Worm (Caenorhabditis elegans): Measurements from ENCODE around the gene nuo-4.

The nuo-4 gene

ce11 chrIII:7165816-7166229, 7.2 kb upstream of the nuo-4 start:
- TF ChIP-seq hlh-12 (tag; optimal IDR thresholded peaks at IDR 0.05) (no peak), pha-4 (tag; optimal IDR thresholded peaks at IDR 0.05) (peak; percentile 73), snpc-1.1 (tag; optimal IDR thresholded peaks at IDR 0.05; ENCODE audit: insufficient read depth) (no peak), Y53G8AR.9 (GFP tag; conservative IDR thresholded peaks at IDR 0.05) (no peak), madf-8 (GFP tag; conservative IDR thresholded peaks at IDR 0.05) (no peak), mxl-1 (tag; optimal IDR thresholded peaks at IDR 0.05) (no peak), tlf-1 (GFP tag; optimal IDR thresholded peaks at IDR 0.05) (no peak), attf-5 (GFP tag; optimal IDR thresholded peaks at IDR 0.05) (peak; percentile 92), sdz-38 (tag; optimal IDR thresholded peaks at IDR 0.05) (no peak), F57A8.1 (GFP tag; optimal IDR thresholded peaks at IDR 0.05) (no peak), ztf-18 (tag; optimal IDR thresholded peaks at IDR 0.05) (peak; percentile 54), efl-1 (GFP tag; optimal IDR thresholded peaks at IDR 0.05) (peak; percentile 1), B0261.1 (tag; optimal IDR thresholded peaks at IDR 0.05) (no peak), him-1 (tag; optimal IDR thresholded peaks at IDR 0.05) (no peak), hmg-20 (GFP tag; IDR thresholded peaks at IDR 0.05) (no peak), lsy-27 (tag; optimal IDR thresholded peaks at IDR 0.05; ENCODE audit: borderline replicate concordance, insufficient read depth) (no peak), ztf-22 (GFP tag; optimal IDR thresholded peaks at IDR 0.05) (peak; percentile 28), lin-35 (GFP tag; optimal IDR thresholded peaks at IDR 0.05) (peak in 1 of 3 experiments; percentile 54), let-526 (GFP tag; IDR thresholded peaks at IDR 0.05) (no peak), F57C9.4 (tag; optimal IDR thresholded peaks at IDR 0.05) (no peak), Y53F4B.3 (GFP tag; IDR thresholded peaks at IDR 0.05) (no peak), ets-4 (GFP tag; optimal IDR thresholded peaks at IDR 0.05) (peak; percentile 87), rpc-1 (optimal IDR thresholded peaks at IDR 0.05) (no peak), rpc-1 (tag; optimal IDR thresholded peaks at IDR 0.05) (no peak), hrde-1 (tag; optimal IDR thresholded peaks at IDR 0.05; ENCODE audit: borderline replicate concordance) (no peak), egl-44 (GFP tag; IDR thresholded peaks at IDR 0.05) (no peak), bed-1 (GFP tag; IDR thresholded peaks at IDR 0.05) (no peak), sea-2 (GFP tag; IDR thresholded peaks at IDR 0.05) (no peak), atf-7 (tag; optimal IDR thresholded peaks at IDR 0.05) (peak; percentile 42), nfya-1 (tag; optimal IDR thresholded peaks at IDR 0.05; ENCODE audit: borderline replicate concordance, insufficient read depth) (no peak), K12H6.12 (tag; optimal IDR thresholded peaks at IDR 0.05) (peak; percentile 27), hsf-1 (GFP tag; IDR thresholded peaks at IDR 0.05) (no peak), Y56A3A.18 (GFP tag; IDR thresholded peaks at IDR 0.05) (no peak), ceh-27 (GFP tag; optimal IDR thresholded peaks at IDR 0.05) (no peak), ceh-40 (GFP tag; IDR thresholded peaks at IDR 0.05) (no peak), gei-17 (GFP tag; optimal IDR thresholded peaks at IDR 0.05) (no peak), chd-7 (tag; optimal IDR thresholded peaks at IDR 0.05) (no peak), F23B12.7 (tag; optimal IDR thresholded peaks at IDR 0.05; ENCODE audit: insufficient read depth) (peak; percentile 28), xnd-1 (tag; optimal IDR thresholded peaks at IDR 0.05) (no peak), madf-10 (tag; optimal IDR thresholded peaks at IDR 0.05) (no peak), ztf-28 (GFP tag; IDR thresholded peaks at IDR 0.05) (no peak), nfyb-1 (GFP tag; IDR thresholded peaks at IDR 0.05) (0 out of 2 replicates have a peak, but pooled peaks have one; percentile 55), dpl-1 (GFP tag; optimal IDR thresholded peaks at IDR 0.05) (no peak), die-1 (tag; optimal IDR thresholded peaks at IDR 0.05) (no peak), cebp-1 (GFP tag; IDR thresholded peaks at IDR 0.05) (peak; percentile 97), cebp-1 (tag; optimal IDR thresholded peaks at IDR 0.05) (peak; percentile 99), F10E7.11 (tag; optimal IDR thresholded peaks at IDR 0.05) (no peak), unc-130 (GFP tag; optimal IDR thresholded peaks at IDR 0.05) (no peak), nhr-27 (tag; optimal IDR thresholded peaks at IDR 0.05) (no peak)

Measured in whole organism, young adult.